Fruit fly (Drosophila melanogaster) whole organism, pupa: ENCODE data around the gene Oatp33Ea.

Experiments
- CG10348 ChIP-seq: fragments of 200-800 bp; sonication (Bioruptor generic); IDR thresholded peaks from 2 replicates; pipeline ENCODE4 v1.3.6; 2022; ENCODE audit warnings: missing biosample characterization, missing genetic modification characterization
- CG12605 ChIP-seq: fragments of 200-800 bp; sonication (Bioruptor generic); IDR thresholded peaks from 2 replicates; pipeline ENCODE4 v1.3.6; 2022; ENCODE audit warnings: missing biosample characterization, missing genetic modification characterization
- CG13204 ChIP-seq: fragments of 200-800 bp; sonication (Bioruptor generic); optimal IDR thresholded peaks from 2 replicates; lab custom pipeline; 2018; ENCODE audit warnings: missing biosample characterization, mild to moderate bottlenecking, missing genetic modification characterization, moderate library complexity
- CG14655 ChIP-seq: fragments of 200-800 bp; sonication (Bioruptor generic); optimal IDR thresholded peaks from 3 replicates; lab custom pipeline; 2017; ENCODE audit warnings: mild to moderate bottlenecking, missing biosample characterization, missing genetic modification reagents, missing genetic modification characterization
- CG15710 ChIP-seq: fragments of 200-800 bp; sonication (Bioruptor generic); optimal IDR thresholded peaks from 2 replicates; lab custom pipeline; 2018; ENCODE audit warnings: missing biosample characterization, mild to moderate bottlenecking, missing genetic modification characterization, moderate library complexity
- CG17806 ChIP-seq: fragments of 200-800 bp; sonication (Bioruptor generic); optimal IDR thresholded peaks from 2 replicates; lab custom pipeline; 2018; ENCODE audit warnings: missing biosample characterization, mild to moderate bottlenecking, missing genetic modification characterization, moderate library complexity
- CG32121 ChIP-seq: fragments of 200-800 bp; sonication (Bioruptor generic); IDR thresholded peaks from 2 replicates; pipeline ENCODE4 v1.3.6; 2022; ENCODE audit warnings: missing biosample characterization, missing genetic modification characterization
- CG34367 ChIP-seq: fragments of 200-800 bp; sonication (Bioruptor generic); optimal IDR thresholded peaks from 2 replicates; lab custom pipeline; 2018; ENCODE audit warnings: missing biosample characterization, mild to moderate bottlenecking, missing genetic modification characterization
- CG4496 ChIP-seq: fragments of 200-800 bp; sonication (Bioruptor generic); IDR thresholded peaks from 3 replicates; pipeline ENCODE4 v1.3.6; 2022; ENCODE audit warnings: missing biosample characterization, missing genetic modification characterization
- CG8159 ChIP-seq: fragments of 200-800 bp; sonication (Bioruptor generic); optimal IDR thresholded peaks from 3 replicates; lab custom pipeline; 2018; ENCODE audit warnings: missing biosample characterization, mild to moderate bottlenecking, missing genetic modification characterization, moderate library complexity
- CG8301 ChIP-seq: fragments of 200-800 bp; sonication (Bioruptor generic); optimal IDR thresholded peaks from 2 replicates; lab custom pipeline; 2018; ENCODE audit warnings: missing biosample characterization, mild to moderate bottlenecking, missing genetic modification characterization
- CG9948 ChIP-seq: fragments of 200-800 bp; sonication (Bioruptor generic); optimal IDR thresholded peaks from 2 replicates; lab custom pipeline; 2018; ENCODE audit warnings: missing biosample characterization, mild to moderate bottlenecking, missing genetic modification characterization, moderate library complexity
- D1 ChIP-seq: fragments of 200-800 bp; sonication (Bioruptor generic); optimal IDR thresholded peaks from 2 replicates; lab custom pipeline; 2018; ENCODE audit warnings: missing biosample characterization, mild to moderate bottlenecking, missing genetic modification characterization, moderate library complexity
- EcR ChIP-seq: fragments of 200-800 bp; sonication (Bioruptor generic); optimal IDR thresholded peaks from 3 replicates; lab custom pipeline; 2019; ENCODE audit warnings: missing biosample characterization, missing genetic modification characterization, mild to moderate bottlenecking, moderate library complexity, missing genetic modification reagents
- Ets98B ChIP-seq: fragments of 200-800 bp; sonication (Bioruptor generic); IDR thresholded peaks from 2 replicates; pipeline ENCODE4 v1.3.6; 2022; ENCODE audit warnings: missing biosample characterization, missing genetic modification characterization
- Pif1A ChIP-seq: fragments of 200-800 bp; sonication (Bioruptor generic); optimal IDR thresholded peaks from 3 replicates; lab custom pipeline; 2016; ENCODE audit warnings: missing biosample characterization, missing genetic modification characterization
- Pif1B ChIP-seq: fragments of 200-800 bp; sonication (Bioruptor generic); optimal IDR thresholded peaks from 3 replicates; lab custom pipeline; 2016; ENCODE audit warnings: missing biosample characterization, missing genetic modification characterization
- Snoo ChIP-seq: fragments of 200-800 bp; sonication (Bioruptor generic); optimal IDR thresholded peaks from 3 replicates; lab custom pipeline; 2017; ENCODE audit warnings: missing biosample characterization, mild to moderate bottlenecking, missing genetic modification characterization, inconsistent platforms
- fd96Ca ChIP-seq: fragments of 200-800 bp; sonication (Bioruptor generic); IDR thresholded peaks from 3 replicates; pipeline ENCODE4 v1.3.6; 2022; ENCODE audit warnings: missing biosample characterization, missing genetic modification characterization
- gl ChIP-seq: fragments of 200-800 bp; sonication (Bioruptor generic); optimal IDR thresholded peaks from 2 replicates; lab custom pipeline; 2018; ENCODE audit warnings: missing biosample characterization, mild to moderate bottlenecking, missing genetic modification characterization
- rn ChIP-seq: fragments of 200-800 bp; sonication (Bioruptor generic); IDR thresholded peaks from 2 replicates; pipeline ENCODE4 v1.3.6; 2022; ENCODE audit warnings: missing biosample characterization, missing genetic modification characterization

Gene Oatp33Ea

dm6 chr2L:12472988-12473387, 27.3 kb upstream of the Oatp33Ea start:
- TF ChIP-seq CG12605 (GFP tag; lab: Robert Waterston, UW) (no peak), CG10348 (GFP tag; lab: Robert Waterston, UW) (no peak), CG4496 (no peak), D1 (tag; lab: Kevin White, UChicago) (no peak), gl (tag; lab: Kevin White, UChicago) (no peak), Pif1A (GFP tag; lab: Kevin White, UChicago) (no peak), CG17806 (tag; lab: Kevin White, UChicago) (no peak), CG32121 (GFP tag; lab: Robert Waterston, UW) (no peak), CG14655 (no peak), CG8301 (no peak), Snoo (tag; lab: Kevin White, UChicago) (no peak), Ets98B (no peak), fd96Ca (GFP tag; lab: Robert Waterston, UW) (no peak), CG15710 (no peak)

DNA sequence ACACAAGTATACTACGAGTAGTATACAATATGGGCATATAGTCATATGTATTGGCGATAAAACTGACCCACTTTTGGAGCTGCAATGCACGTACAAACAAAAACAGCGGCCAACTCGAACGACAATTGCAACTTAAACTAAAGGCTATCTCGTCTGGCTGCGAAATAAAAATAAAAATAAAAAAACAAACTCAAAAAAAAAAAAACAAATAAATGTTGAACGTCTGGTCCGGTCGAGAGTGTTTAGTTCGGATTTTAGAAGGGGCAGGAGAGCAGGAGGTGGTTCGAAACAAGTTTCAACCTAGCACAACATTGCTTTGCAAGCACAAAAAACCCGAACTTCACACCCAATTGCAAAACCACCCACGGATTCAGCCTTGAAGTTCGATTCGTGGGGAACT, 26.2 kb upstream of the Oatp33Ea start:
- peak; percentile 63; the same call in 2 of the 3 replicates for TF ChIP-seq CG4496
- peak; percentile 61 for TF ChIP-seq CG12605 (GFP tag; lab: Robert Waterston, UW)
- peak; percentile 56; the same call in 1 of the 2 replicates for TF ChIP-seq Ets98B
- no peak for TF ChIP-seq CG8301
- TF ChIP-seq CG32121 (GFP tag; lab: Robert Waterston, UW) = peak; percentile 47
- no peak for TF ChIP-seq CG10348 (GFP tag; lab: Robert Waterston, UW)
- no peak for TF ChIP-seq rn (GFP tag; lab: Robert Waterston, UW)
- TF ChIP-seq, all 21 proteins: peak for 4

DNA sequence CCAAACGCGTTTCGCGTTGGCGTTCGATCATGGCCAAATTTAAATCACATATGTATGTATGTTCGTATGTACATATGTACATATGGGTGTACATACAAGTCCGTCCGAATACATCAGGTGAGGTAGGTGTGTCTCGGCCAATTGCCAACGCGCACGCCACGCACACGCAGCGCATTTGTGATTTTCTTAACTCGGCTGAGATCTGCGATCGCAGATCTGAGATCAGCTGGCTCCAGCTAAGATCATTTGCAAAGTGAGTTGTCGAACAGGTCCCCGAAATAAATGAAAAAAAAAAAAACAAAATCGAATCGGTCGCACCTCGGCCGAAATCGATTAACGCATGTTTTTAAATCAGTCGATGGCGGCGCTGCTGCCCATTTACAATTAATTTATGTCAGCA, 23.5 kb upstream of the Oatp33Ea start:
- TF ChIP-seq CG4496 (no peak), CG13204 (no peak), CG12605 (GFP tag; lab: Robert Waterston, UW) (no peak), CG8159 (no peak), CG10348 (GFP tag; lab: Robert Waterston, UW) (no peak), D1 (tag; lab: Kevin White, UChicago) (no peak)

DNA sequence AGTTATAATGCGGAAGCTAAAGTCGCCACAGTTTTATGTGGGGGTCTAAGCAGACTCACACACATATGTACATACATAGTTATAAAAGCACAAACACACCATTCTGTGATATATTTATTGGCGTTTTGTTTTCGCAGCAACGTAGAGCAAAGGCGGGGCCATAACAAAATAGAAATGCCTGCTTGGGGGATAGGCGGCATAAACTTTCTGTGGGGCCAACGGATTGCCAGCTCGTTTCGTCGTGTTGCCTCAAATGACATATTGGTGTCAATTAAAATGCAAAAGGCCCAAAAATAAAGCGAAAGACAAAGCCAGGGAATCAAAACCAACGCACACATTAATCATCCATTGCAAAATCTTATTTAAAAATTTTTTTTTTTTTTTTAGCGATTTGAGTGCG, 23.1 kb upstream of the Oatp33Ea start:
- TF ChIP-seq CG32121 (GFP tag; lab: Robert Waterston, UW) = no peak
- TF ChIP-seq CG15710 = no peak
- no peak for TF ChIP-seq CG9948 (tag; lab: Kevin White, UChicago)
- no peak for TF ChIP-seq CG4496
- no peak for TF ChIP-seq fd96Ca (GFP tag; lab: Robert Waterston, UW)
- no peak for TF ChIP-seq gl (tag; lab: Kevin White, UChicago)
- TF ChIP-seq CG17806 (tag; lab: Kevin White, UChicago) = no peak
- no peak for TF ChIP-seq rn (GFP tag; lab: Robert Waterston, UW)
- no peak for TF ChIP-seq CG10348 (GFP tag; lab: Robert Waterston, UW)
- no peak for TF ChIP-seq Ets98B
- no peak for TF ChIP-seq CG13204

DNA sequence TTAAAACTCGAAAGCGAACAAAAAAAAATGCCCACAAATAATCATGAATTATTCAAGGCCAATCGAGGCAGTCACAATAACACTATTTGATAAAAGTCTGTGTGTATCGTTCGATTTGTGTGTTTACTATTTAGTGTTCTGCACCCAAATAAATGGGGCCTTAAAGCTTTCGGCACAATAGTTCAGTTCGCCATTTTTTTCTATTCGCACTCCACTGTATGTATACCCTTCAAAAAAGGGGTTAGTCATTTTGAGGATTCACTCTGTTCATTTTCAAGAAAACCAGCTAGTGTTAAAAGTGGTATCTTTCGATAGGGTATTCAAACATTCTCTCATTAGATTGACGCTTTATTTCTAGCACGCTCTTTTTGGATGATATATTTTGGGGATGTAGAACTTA, 21.9 kb upstream of the Oatp33Ea start:
- TF ChIP-seq Ets98B (peak; percentile 24; the same call in 1 of the 2 replicates), CG32121 (GFP tag; lab: Robert Waterston, UW) (peak; percentile 38; the same call in 1 of the 2 replicates), CG17806 (tag; lab: Kevin White, UChicago) (no peak)

dm6 chr2L:12466506-12467043, 20.9 kb upstream of the Oatp33Ea start:
- TF ChIP-seq CG8301 = no peak
- TF ChIP-seq CG14655 = no peak
- TF ChIP-seq CG15710 = no peak

- TF ChIP-seq fd96Ca (GFP tag; lab: Robert Waterston, UW) = no peak
- TF ChIP-seq EcR (GFP tag; lab: Kevin White, UChicago) = no peak
- TF ChIP-seq CG17806 (tag; lab: Kevin White, UChicago) = no peak
- TF ChIP-seq CG9948 (tag; lab: Kevin White, UChicago) = no peak
- TF ChIP-seq Ets98B = no peak
- no peak for TF ChIP-seq Pif1B (GFP tag; lab: Kevin White, UChicago)
- no peak for TF ChIP-seq CG8301
- no peak for TF ChIP-seq Snoo (tag; lab: Kevin White, UChicago)
- no peak for TF ChIP-seq CG13204
- no peak for TF ChIP-seq CG32121 (GFP tag; lab: Robert Waterston, UW)
- no peak for TF ChIP-seq CG10348 (GFP tag; lab: Robert Waterston, UW)
- TF ChIP-seq CG8159 = no peak
- TF ChIP-seq CG12605 (GFP tag; lab: Robert Waterston, UW) = no peak
- TF ChIP-seq gl (tag; lab: Kevin White, UChicago) = no peak
- no peak for TF ChIP-seq CG34367
- no peak for TF ChIP-seq rn (GFP tag; lab: Robert Waterston, UW)
- no peak for TF ChIP-seq CG4496
- TF ChIP-seq D1 (tag; lab: Kevin White, UChicago) = no peak
- TF ChIP-seq Pif1A (GFP tag; lab: Kevin White, UChicago) = no peak
Measured at dm6 chr2L:12465164-12466011, 19.7 kb upstream of the Oatp33Ea start.
